Fruit fly (Drosophila melanogaster) whole organism, pupa: ENCODE results near the gene Hs6st.

Experiments used
- CG10348 ChIP-seq: fragments of 200-800 bp; sonication (Bioruptor generic); IDR thresholded peaks from 2 replicates; pipeline ENCODE4 v1.3.6; 2022; ENCODE audit warnings: missing biosample characterization, missing genetic modification characterization
- CG12605 ChIP-seq: fragments of 200-800 bp; sonication (Bioruptor generic); IDR thresholded peaks from 2 replicates; pipeline ENCODE4 v1.3.6; 2022; ENCODE audit warnings: missing biosample characterization, missing genetic modification characterization
- CG13204 ChIP-seq: fragments of 200-800 bp; sonication (Bioruptor generic); optimal IDR thresholded peaks from 2 replicates; lab custom pipeline; 2018; ENCODE audit warnings: missing biosample characterization, mild to moderate bottlenecking, missing genetic modification characterization, moderate library complexity
- CG14655 ChIP-seq: fragments of 200-800 bp; sonication (Bioruptor generic); optimal IDR thresholded peaks from 3 replicates; lab custom pipeline; 2017; ENCODE audit warnings: mild to moderate bottlenecking, missing biosample characterization, missing genetic modification reagents, missing genetic modification characterization
- CG15710 ChIP-seq: fragments of 200-800 bp; sonication (Bioruptor generic); optimal IDR thresholded peaks from 2 replicates; lab custom pipeline; 2018; ENCODE audit warnings: missing biosample characterization, mild to moderate bottlenecking, missing genetic modification characterization, moderate library complexity
- CG17806 ChIP-seq: fragments of 200-800 bp; sonication (Bioruptor generic); optimal IDR thresholded peaks from 2 replicates; lab custom pipeline; 2018; ENCODE audit warnings: missing biosample characterization, mild to moderate bottlenecking, missing genetic modification characterization, moderate library complexity
- CG32121 ChIP-seq: fragments of 200-800 bp; sonication (Bioruptor generic); IDR thresholded peaks from 2 replicates; pipeline ENCODE4 v1.3.6; 2022; ENCODE audit warnings: missing biosample characterization, missing genetic modification characterization
- CG34367 ChIP-seq: fragments of 200-800 bp; sonication (Bioruptor generic); optimal IDR thresholded peaks from 2 replicates; lab custom pipeline; 2018; ENCODE audit warnings: missing biosample characterization, mild to moderate bottlenecking, missing genetic modification characterization
- CG4496 ChIP-seq: fragments of 200-800 bp; sonication (Bioruptor generic); IDR thresholded peaks from 3 replicates; pipeline ENCODE4 v1.3.6; 2022; ENCODE audit warnings: missing biosample characterization, missing genetic modification characterization
- CG8159 ChIP-seq: fragments of 200-800 bp; sonication (Bioruptor generic); optimal IDR thresholded peaks from 3 replicates; lab custom pipeline; 2018; ENCODE audit warnings: missing biosample characterization, mild to moderate bottlenecking, missing genetic modification characterization, moderate library complexity
- CG8301 ChIP-seq: fragments of 200-800 bp; sonication (Bioruptor generic); optimal IDR thresholded peaks from 2 replicates; lab custom pipeline; 2018; ENCODE audit warnings: missing biosample characterization, mild to moderate bottlenecking, missing genetic modification characterization
- CG9948 ChIP-seq: fragments of 200-800 bp; sonication (Bioruptor generic); optimal IDR thresholded peaks from 2 replicates; lab custom pipeline; 2018; ENCODE audit warnings: missing biosample characterization, mild to moderate bottlenecking, missing genetic modification characterization, moderate library complexity
- D1 ChIP-seq: fragments of 200-800 bp; sonication (Bioruptor generic); optimal IDR thresholded peaks from 2 replicates; lab custom pipeline; 2018; ENCODE audit warnings: missing biosample characterization, mild to moderate bottlenecking, missing genetic modification characterization, moderate library complexity
- EcR ChIP-seq: fragments of 200-800 bp; sonication (Bioruptor generic); optimal IDR thresholded peaks from 3 replicates; lab custom pipeline; 2019; ENCODE audit warnings: missing biosample characterization, missing genetic modification characterization, mild to moderate bottlenecking, moderate library complexity, missing genetic modification reagents
- Ets98B ChIP-seq: fragments of 200-800 bp; sonication (Bioruptor generic); IDR thresholded peaks from 2 replicates; pipeline ENCODE4 v1.3.6; 2022; ENCODE audit warnings: missing biosample characterization, missing genetic modification characterization
- Pif1A ChIP-seq: fragments of 200-800 bp; sonication (Bioruptor generic); optimal IDR thresholded peaks from 3 replicates; lab custom pipeline; 2016; ENCODE audit warnings: missing biosample characterization, missing genetic modification characterization
- Pif1B ChIP-seq: fragments of 200-800 bp; sonication (Bioruptor generic); optimal IDR thresholded peaks from 3 replicates; lab custom pipeline; 2016; ENCODE audit warnings: missing biosample characterization, missing genetic modification characterization
- Snoo ChIP-seq: fragments of 200-800 bp; sonication (Bioruptor generic); optimal IDR thresholded peaks from 3 replicates; lab custom pipeline; 2017; ENCODE audit warnings: missing biosample characterization, mild to moderate bottlenecking, missing genetic modification characterization, inconsistent platforms
- fd96Ca ChIP-seq: fragments of 200-800 bp; sonication (Bioruptor generic); IDR thresholded peaks from 3 replicates; pipeline ENCODE4 v1.3.6; 2022; ENCODE audit warnings: missing biosample characterization, missing genetic modification characterization
- gl ChIP-seq: fragments of 200-800 bp; sonication (Bioruptor generic); optimal IDR thresholded peaks from 2 replicates; lab custom pipeline; 2018; ENCODE audit warnings: missing biosample characterization, mild to moderate bottlenecking, missing genetic modification characterization
- rn ChIP-seq: fragments of 200-800 bp; sonication (Bioruptor generic); IDR thresholded peaks from 2 replicates; pipeline ENCODE4 v1.3.6; 2022; ENCODE audit warnings: missing biosample characterization, missing genetic modification characterization

Hs6st gene

DNA sequence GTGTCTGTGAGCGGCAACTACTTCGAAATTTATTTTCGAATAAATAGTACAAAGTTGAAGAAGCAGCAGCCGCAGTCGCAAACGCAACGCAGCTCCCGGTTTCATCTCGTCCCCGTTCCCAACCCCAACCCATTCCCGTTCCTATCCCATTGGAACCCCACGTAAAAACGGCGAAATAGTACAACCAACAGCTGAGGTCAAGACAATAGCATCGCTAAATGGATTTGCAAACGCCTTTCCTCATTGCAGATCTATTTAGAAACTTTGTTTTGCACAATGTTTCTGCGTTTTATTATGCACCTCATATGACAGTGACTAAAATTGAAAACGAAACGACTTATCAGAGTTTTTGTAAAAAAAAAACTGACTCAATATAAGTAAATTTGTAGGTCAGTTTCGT, 116.9 kb downstream of the Hs6st start:
- no peak for TF ChIP-seq D1 (tag; lab: Kevin White, UChicago)
- TF ChIP-seq CG8159 (tag; lab: Kevin White, UChicago), result no peak
- TF ChIP-seq CG14655 (GFP tag; lab: Kevin White, UChicago), result no peak
- TF ChIP-seq CG9948 (tag; lab: Kevin White, UChicago), result no peak
- TF ChIP-seq CG32121, result 0 out of 2 replicates have a peak, but pooled peaks have one; percentile 9
- TF ChIP-seq CG8301 (tag; lab: Kevin White, UChicago), result no peak
- 0 out of 3 replicates have a peak, but pooled peaks have one; percentile 48 for TF ChIP-seq fd96Ca
- TF ChIP-seq, all 21 proteins: peak for 2

DNA sequence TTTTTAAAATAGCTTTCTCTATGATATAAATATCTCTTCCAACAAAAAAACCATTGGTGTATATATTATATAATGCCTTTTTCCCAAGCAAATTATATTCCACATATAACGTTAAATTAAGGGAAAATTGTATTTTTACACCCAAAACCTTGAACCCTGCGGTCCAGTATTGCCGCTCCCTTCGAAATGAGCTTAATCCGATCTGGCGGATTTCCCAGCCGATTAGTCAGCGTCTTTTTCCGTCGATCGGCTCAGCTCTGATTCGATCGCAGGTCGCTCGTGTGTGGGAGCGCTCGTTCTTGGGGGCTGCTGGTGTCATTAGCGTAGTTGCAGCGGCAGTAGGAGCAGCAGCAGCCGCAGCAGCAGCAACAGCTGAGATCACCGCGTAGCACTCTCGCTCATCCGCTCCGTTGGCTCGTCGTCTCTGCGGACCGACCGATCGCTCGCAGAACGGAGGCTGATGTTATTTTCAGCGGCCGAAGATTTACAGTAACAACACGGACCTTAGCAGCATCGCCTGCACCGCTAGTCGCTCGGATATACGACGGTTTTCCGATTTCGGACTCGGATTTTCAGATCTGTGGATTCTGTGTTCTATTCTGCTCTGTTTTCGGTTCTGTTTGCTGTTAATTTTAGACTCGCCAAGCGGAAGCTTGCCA, 117.8 kb downstream of the Hs6st start, which contains the start of gene CG4733:
CG4733 (plus strand) TSS at position 350 of the 659 bp plus-strand sequence.
- TF ChIP-seq CG13204 (peak; percentile 58), CG32121 (peak; percentile 31; the same call in 1 of the 2 replicates), fd96Ca (no peak), CG14655 (GFP tag; lab: Kevin White, UChicago) (peak; percentile 14), CG4496 (GFP tag; lab: Robert Waterston, UW) (0 out of 3 replicates have a peak, but pooled peaks have one; percentile 32), D1 (tag; lab: Kevin White, UChicago) (no peak), CG10348 (GFP tag; lab: Robert Waterston, UW) (no peak), CG12605 (GFP tag; lab: Robert Waterston, UW) (peak; percentile 29; the same call in 1 of the 2 replicates), gl (no peak), CG8159 (tag; lab: Kevin White, UChicago) (no peak), CG34367 (tag; lab: Kevin White, UChicago) (no peak), EcR (GFP tag; lab: Kevin White, UChicago) (no peak)

DNA sequence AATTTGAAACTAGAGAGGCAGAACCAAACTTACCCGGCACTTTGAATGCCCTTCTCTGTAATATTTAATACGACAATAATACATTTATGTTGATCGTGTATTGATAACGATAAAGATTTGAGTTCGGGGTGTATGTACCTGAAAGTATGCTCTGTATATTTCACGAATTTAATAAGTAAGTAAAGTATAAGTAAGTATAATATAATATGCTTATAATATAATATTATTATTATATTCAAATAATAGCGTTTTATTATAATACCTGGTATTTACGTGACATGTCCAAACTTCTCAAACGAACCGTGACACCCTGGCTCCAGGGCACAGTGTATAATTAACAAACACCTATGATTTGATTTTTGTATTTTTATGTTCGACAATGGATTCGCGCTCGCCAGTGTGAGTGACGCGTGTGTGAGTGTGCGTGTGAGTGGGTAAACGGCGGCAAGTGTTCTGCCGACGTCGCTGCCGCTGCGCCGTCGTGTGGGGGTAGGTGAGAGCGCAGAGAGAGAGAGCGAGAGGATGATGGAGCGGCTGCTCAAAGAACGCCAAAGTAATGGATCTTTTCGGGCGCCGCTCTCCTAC, 118.6 kb downstream of the Hs6st start:
- TF ChIP-seq CG17806 (tag; lab: Kevin White, UChicago), result no peak
- no peak for TF ChIP-seq Snoo (tag; lab: Kevin White, UChicago)
- TF ChIP-seq gl, result no peak
- no peak for TF ChIP-seq rn
- peak; percentile 52 for TF ChIP-seq CG8301 (tag; lab: Kevin White, UChicago)
- TF ChIP-seq CG13204, result no peak
- TF ChIP-seq CG14655 (GFP tag; lab: Kevin White, UChicago), result peak; percentile 65
- no peak for TF ChIP-seq CG34367 (tag; lab: Kevin White, UChicago)
- 0 out of 3 replicates have a peak, but pooled peaks have one; percentile 7 for TF ChIP-seq CG4496 (GFP tag; lab: Robert Waterston, UW)
- TF ChIP-seq CG12605 (GFP tag; lab: Robert Waterston, UW), result no peak
- TF ChIP-seq CG15710, result no peak
- TF ChIP-seq Pif1A (GFP tag; lab: Kevin White, UChicago), result no peak
- no peak for TF ChIP-seq CG9948 (tag; lab: Kevin White, UChicago)
- TF ChIP-seq EcR (GFP tag; lab: Kevin White, UChicago), result no peak
- TF ChIP-seq Ets98B, result no peak; the same call in 1 of the 2 replicates
- TF ChIP-seq D1 (tag; lab: Kevin White, UChicago), result no peak
- no peak for TF ChIP-seq CG10348 (GFP tag; lab: Robert Waterston, UW)
- TF ChIP-seq CG32121, result no peak
- no peak for TF ChIP-seq fd96Ca
- TF ChIP-seq CG8159 (tag; lab: Kevin White, UChicago), result peak; percentile 16

DNA sequence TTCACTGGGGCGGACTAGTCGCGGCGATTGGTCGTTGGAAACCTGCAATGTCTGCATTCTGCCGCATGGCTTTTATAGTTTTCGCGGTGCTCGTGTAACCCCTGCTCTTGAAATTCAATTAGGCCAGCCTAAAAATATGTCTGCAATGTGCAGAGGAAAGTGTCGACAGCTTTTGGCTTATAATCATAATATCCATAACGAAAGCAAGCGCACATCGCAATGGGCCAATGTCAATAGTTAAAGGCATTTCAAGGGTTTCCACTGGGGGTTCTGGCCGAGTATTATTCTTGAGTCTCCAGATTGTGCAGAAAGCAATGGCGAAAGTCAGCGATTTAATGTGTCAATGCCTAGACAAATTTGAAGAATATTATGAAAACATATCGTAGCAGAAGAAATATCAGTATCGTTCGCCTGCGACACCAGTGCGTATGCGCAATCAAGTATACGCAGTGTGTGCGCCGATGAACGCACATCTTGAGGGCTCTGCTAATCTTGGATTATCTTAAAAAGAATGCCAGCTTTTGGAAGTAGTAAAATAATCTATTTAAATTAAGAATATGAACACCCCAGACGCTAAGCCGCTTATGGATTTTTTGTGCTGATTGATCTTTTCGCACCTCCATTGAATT, 120.0 kb downstream of the Hs6st start, which contains the start of gene ninaE:
ninaE (minus strand) TSS at position 51 of the 629 bp plus-strand sequence.
- TF ChIP-seq rn, result no peak
- TF ChIP-seq Pif1B (GFP tag; lab: Kevin White, UChicago), result no peak
- TF ChIP-seq, all 21 proteins: peak for 0

DNA sequence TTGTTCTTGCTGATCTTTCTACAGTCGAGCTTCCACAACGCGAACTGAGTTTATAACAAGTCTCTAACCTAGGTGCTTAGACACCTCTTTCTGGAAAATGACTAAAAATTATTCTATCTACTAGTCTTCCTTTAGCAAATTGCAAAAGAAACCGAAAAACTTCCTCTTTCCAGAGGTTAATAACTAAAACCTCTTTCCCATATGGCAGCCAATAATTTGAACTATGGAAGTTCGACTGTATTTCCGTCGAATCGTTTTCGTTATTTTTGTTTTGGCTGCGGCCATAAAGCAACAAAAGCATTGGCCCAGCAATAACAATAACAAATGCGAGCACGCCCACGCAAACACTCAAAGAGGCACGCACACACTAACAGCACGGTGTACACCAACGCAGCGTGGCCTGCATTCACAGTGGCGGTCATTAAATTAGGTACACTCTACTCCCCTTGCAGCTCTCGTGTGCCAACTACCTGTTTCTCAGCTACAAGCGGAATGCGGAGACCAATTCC, 127.8 kb downstream of the Hs6st start:
- peak; percentile 24 for TF ChIP-seq CG15710
- no peak for TF ChIP-seq CG14655 (GFP tag; lab: Kevin White, UChicago)
- TF ChIP-seq CG4496 (GFP tag; lab: Robert Waterston, UW), result peak; percentile 41; the same call in 1 of the 3 replicates
- no peak for TF ChIP-seq D1 (tag; lab: Kevin White, UChicago)
- peak; percentile 33 for TF ChIP-seq Snoo (tag; lab: Kevin White, UChicago)
- TF ChIP-seq CG8159 (tag; lab: Kevin White, UChicago), result peak; percentile 22
- TF ChIP-seq CG9948 (tag; lab: Kevin White, UChicago), result no peak
- TF ChIP-seq CG10348 (GFP tag; lab: Robert Waterston, UW), result no peak
- no peak for TF ChIP-seq CG12605 (GFP tag; lab: Robert Waterston, UW)
- peak; percentile 51 for TF ChIP-seq fd96Ca
- no peak for TF ChIP-seq rn
- no peak for TF ChIP-seq CG13204
- no peak for TF ChIP-seq CG8301 (tag; lab: Kevin White, UChicago)
- TF ChIP-seq CG17806 (tag; lab: Kevin White, UChicago), result peak; percentile 16
- TF ChIP-seq EcR (GFP tag; lab: Kevin White, UChicago), result no peak
- TF ChIP-seq Ets98B, result peak; percentile 35; the same call in 1 of the 2 replicates
- TF ChIP-seq CG32121, result peak; percentile 60; the same call in 1 of the 2 replicates
